Worm (Caenorhabditis elegans) whole organism, young adult: Measurements from ENCODE around the gene taf-11.1.

Source experiments
- B0019.2 ChIP-seq: fragments of 200-800 bp; sonication (Bioruptor generic); conservative IDR thresholded peaks from 2 replicates; pipeline ENCODE4 v1.3.6; 2022; ENCODE audit warnings: missing genetic modification reagents, missing genetic modification characterization, missing compliant biosample characterization
- B0261.1 ChIP-seq: sonication (generic microtip); optimal IDR thresholded peaks from 2 replicates; lab custom pipeline; 2016; ENCODE audit warnings: mild to moderate bottlenecking, missing genetic modification characterization, moderate library complexity, missing compliant biosample characterization
- F22D6.2 ChIP-seq: sonication (generic microtip); optimal IDR thresholded peaks from 2 replicates; lab custom pipeline; 2016; ENCODE audit warnings: mild to moderate bottlenecking, missing genetic modification characterization, missing compliant biosample characterization
- F49E8.2 ChIP-seq: sonication (generic microtip); optimal IDR thresholded peaks from 3 replicates; lab custom pipeline; 2017; ENCODE audit warnings: missing genetic modification characterization, mild to moderate bottlenecking, missing compliant biosample characterization, antibody characterized with exemption, moderate library complexity; ENCODE audit not compliant: insufficient read depth
- K11D2.4 ChIP-seq: fragments of 200-800 bp; sonication (Bioruptor generic); IDR thresholded peaks from 2 replicates; pipeline ENCODE4 v1.3.6; 2022; ENCODE audit warnings: missing genetic modification reagents, missing genetic modification characterization, missing compliant biosample characterization
- Y53F4B.3 ChIP-seq: fragments of 200-800 bp; sonication (Bioruptor generic); IDR thresholded peaks from 2 replicates; pipeline ENCODE4 v1.3.6; 2022; ENCODE audit warnings: missing genetic modification reagents, missing genetic modification characterization, missing compliant biosample characterization
- ama-1 ChIP-seq, 3 experiments: fragments of 150-350 bp in 1 of 3; sonication (generic microtip) in 2 of 3; optimal IDR thresholded peaks; 2 replicates each; lab custom pipeline; 2014 to 2018; ENCODE audit warnings: missing biosample characterization in 2 of 3, missing genetic modification characterization in 2 of 3, missing genetic modification reagents in 2 of 3
- aptf-2 ChIP-seq: fragments of 200-800 bp; sonication (Bioruptor generic); conservative IDR thresholded peaks from 2 replicates; pipeline ENCODE4 v1.3.6; 2022; ENCODE audit warnings: missing genetic modification reagents, missing genetic modification characterization, missing compliant biosample characterization
- attf-5 ChIP-seq: fragments of 200-800 bp; sonication (Bioruptor generic); optimal IDR thresholded peaks from 2 replicates; lab custom pipeline; 2018; ENCODE audit warnings: mild to moderate bottlenecking, missing genetic modification characterization, missing compliant biosample characterization
- bed-2 ChIP-seq: fragments of 200-800 bp; sonication (Bioruptor generic); IDR thresholded peaks from 2 replicates; pipeline ENCODE4 v1.3.6; 2022; ENCODE audit warnings: missing genetic modification reagents, missing genetic modification characterization, missing compliant biosample characterization
- ceh-100 ChIP-seq: fragments of 200-800 bp; sonication (Bioruptor generic); IDR thresholded peaks from 2 replicates; pipeline ENCODE4 v1.3.6; 2022; ENCODE audit warnings: missing genetic modification reagents, missing genetic modification characterization, missing compliant biosample characterization
- ceh-58 ChIP-seq: fragments of 200-800 bp; sonication (Bioruptor generic); IDR thresholded peaks from 2 replicates; pipeline ENCODE4 v1.3.6; 2022; ENCODE audit warnings: missing genetic modification characterization, missing compliant biosample characterization
- ceh-79 ChIP-seq: sonication (generic microtip); optimal IDR thresholded peaks from 2 replicates; lab custom pipeline; 2017; ENCODE audit warnings: mild to moderate bottlenecking, missing genetic modification characterization, missing compliant biosample characterization
- die-1 ChIP-seq: sonication (generic microtip); optimal IDR thresholded peaks from 2 replicates; lab custom pipeline; 2016; ENCODE audit warnings: missing genotype, mild to moderate bottlenecking, missing genetic modification characterization, missing compliant biosample characterization
- dpff-1 ChIP-seq: sonication (generic microtip); optimal IDR thresholded peaks from 2 replicates; lab custom pipeline; 2017; ENCODE audit warnings: mild to moderate bottlenecking, missing genetic modification characterization, missing compliant biosample characterization
- dpl-1 ChIP-seq: fragments of 150-350 bp; optimal IDR thresholded peaks from 2 replicates; lab custom pipeline; 2014; ENCODE audit warnings: missing biosample characterization, missing genetic modification reagents, missing genetic modification characterization
- efl-1 ChIP-seq: fragments of 150-350 bp; optimal IDR thresholded peaks from 2 replicates; lab custom pipeline; 2014; ENCODE audit warnings: missing biosample characterization, missing genetic modification reagents, missing genetic modification characterization
- egrh-3 ChIP-seq: fragments of 200-800 bp; sonication (Bioruptor generic); IDR thresholded peaks from 2 replicates; pipeline ENCODE4 v1.3.6; 2022; ENCODE audit warnings: missing genetic modification reagents, missing genetic modification characterization, missing compliant biosample characterization
- ekl-4 ChIP-seq: fragments of 200-800 bp; sonication (Bioruptor generic); IDR thresholded peaks from 2 replicates; pipeline ENCODE4 v1.3.6; 2022; ENCODE audit warnings: missing genetic modification reagents, missing genetic modification characterization, missing compliant biosample characterization
- hlh-12 ChIP-seq: sonication (generic microtip); optimal IDR thresholded peaks from 2 replicates; lab custom pipeline; 2016; ENCODE audit warnings: missing genetic modification characterization, missing compliant biosample characterization
- hmg-1.2 ChIP-seq: fragments of 200-800 bp; sonication (Bioruptor generic); IDR thresholded peaks from 2 replicates; pipeline ENCODE4 v1.3.6; 2022; ENCODE audit warnings: missing genetic modification reagents, missing genetic modification characterization, missing compliant biosample characterization
- hmg-20 ChIP-seq: fragments of 200-800 bp; sonication (Bioruptor generic); IDR thresholded peaks from 2 replicates; pipeline ENCODE4 v1.3.6; 2022; ENCODE audit warnings: missing genetic modification reagents, missing genetic modification characterization, missing compliant biosample characterization
- hsf-1 ChIP-seq: fragments of 200-800 bp; sonication (Bioruptor generic); IDR thresholded peaks from 2 replicates; pipeline ENCODE4 v1.3.6; 2022; ENCODE audit warnings: missing genetic modification reagents, missing genetic modification characterization, missing compliant biosample characterization
- lag-1 ChIP-seq: fragments of 200-800 bp; sonication (Bioruptor generic); IDR thresholded peaks from 2 replicates; pipeline ENCODE4 v1.3.6; 2022; ENCODE audit warnings: missing genetic modification reagents, missing genetic modification characterization, missing compliant biosample characterization
- let-526 ChIP-seq: fragments of 200-800 bp; sonication (Bioruptor generic); IDR thresholded peaks from 2 replicates; pipeline ENCODE4 v1.3.6; 2022; ENCODE audit warnings: missing genetic modification reagents, missing genetic modification characterization, missing compliant biosample characterization
- let-607 ChIP-seq, 2 experiments: fragments of 200-800 bp in 1 of 2; sonication (Bioruptor generic) in 1 of 2; sonication (generic microtip) in 1 of 2; optimal IDR thresholded peaks; 2 replicates each; lab custom pipeline; 2016 to 2018; ENCODE audit warnings: mild to moderate bottlenecking in 2 of 2, missing compliant biosample characterization in 2 of 2, missing genetic modification characterization in 2 of 2, moderate library complexity in 2 of 2, missing genotype in 1 of 2
- lin-40 ChIP-seq: sonication (generic microtip); optimal IDR thresholded peaks from 2 replicates; lab custom pipeline; 2016; ENCODE audit warnings: missing genetic modification characterization, mild to moderate bottlenecking, missing compliant biosample characterization, missing genotype, missing genetic modification reagents
- lsl-1 ChIP-seq: fragments of 200-800 bp; sonication (Bioruptor generic); optimal IDR thresholded peaks from 2 replicates; lab custom pipeline; 2018; ENCODE audit warnings: mild to moderate bottlenecking, missing genetic modification characterization, moderate library complexity, missing compliant biosample characterization
- madf-6 ChIP-seq: fragments of 200-800 bp; sonication (Bioruptor generic); IDR thresholded peaks from 2 replicates; pipeline ENCODE4 v1.3.6; 2022; ENCODE audit warnings: missing genetic modification reagents, missing genetic modification characterization, missing compliant biosample characterization
- mel-28 ChIP-seq: sonication (generic microtip); optimal IDR thresholded peaks from 2 replicates; lab custom pipeline; 2016; ENCODE audit warnings: borderline replicate concordance, mild to moderate bottlenecking, missing genetic modification characterization, missing compliant biosample characterization
- nfya-1 ChIP-seq: sonication (generic microtip); optimal IDR thresholded peaks from 2 replicates; lab custom pipeline; 2017; ENCODE audit warnings: antibody characterized with exemption, missing compliant biosample characterization, missing genetic modification characterization, borderline replicate concordance; ENCODE audit not compliant: insufficient read depth
- nfya-2 ChIP-seq: fragments of 200-800 bp; sonication (Bioruptor generic); IDR thresholded peaks from 2 replicates; pipeline ENCODE4 v1.3.6; 2022; ENCODE audit warnings: missing genetic modification reagents, missing genetic modification characterization, missing compliant biosample characterization
- nhr-179 ChIP-seq: sonication (generic microtip); optimal IDR thresholded peaks from 2 replicates; lab custom pipeline; 2016; ENCODE audit warnings: mild to moderate bottlenecking, missing genetic modification characterization, missing compliant biosample characterization
- nhr-80 ChIP-seq: sonication (generic microtip); optimal IDR thresholded peaks from 2 replicates; lab custom pipeline; 2016; ENCODE audit warnings: missing genetic modification characterization, missing compliant biosample characterization
- nhr-90 ChIP-seq: sonication (generic microtip); optimal IDR thresholded peaks from 2 replicates; lab custom pipeline; 2016; ENCODE audit warnings: missing genotype, mild to moderate bottlenecking, missing genetic modification characterization, missing compliant biosample characterization
- sdz-38 ChIP-seq: sonication (generic microtip); optimal IDR thresholded peaks from 2 replicates; lab custom pipeline; 2016; ENCODE audit warnings: missing genotype, missing genetic modification characterization, missing compliant biosample characterization
- snpc-3.4 ChIP-seq: sonication (generic microtip); optimal IDR thresholded peaks from 2 replicates; lab custom pipeline; 2017; ENCODE audit warnings: missing genetic modification characterization, mild to moderate bottlenecking, missing compliant biosample characterization, antibody characterized with exemption, moderate library complexity, missing genotype, missing genetic modification reagents
- somi-1 ChIP-seq: fragments of 200-800 bp; sonication (Bioruptor generic); optimal IDR thresholded peaks from 2 replicates; lab custom pipeline; 2018; ENCODE audit warnings: mild to moderate bottlenecking, missing genetic modification characterization, missing compliant biosample characterization
- tbp1 ChIP-seq: fragments of 200-800 bp; sonication (Bioruptor generic); optimal IDR thresholded peaks from 2 replicates; lab custom pipeline; 2018; ENCODE audit warnings: mild to moderate bottlenecking, missing genetic modification characterization, missing compliant biosample characterization
- unc-130 ChIP-seq: sonication (generic microtip); optimal IDR thresholded peaks from 2 replicates; lab custom pipeline; 2016; ENCODE audit warnings: missing genetic modification reagents, missing genetic modification characterization, missing compliant biosample characterization
- ztf-22 ChIP-seq: fragments of 200-800 bp; sonication (Bioruptor generic); optimal IDR thresholded peaks from 2 replicates; lab custom pipeline; 2018; ENCODE audit warnings: mild to moderate bottlenecking, missing genetic modification characterization, moderate library complexity, missing compliant biosample characterization

taf-11.1 gene

DNA sequence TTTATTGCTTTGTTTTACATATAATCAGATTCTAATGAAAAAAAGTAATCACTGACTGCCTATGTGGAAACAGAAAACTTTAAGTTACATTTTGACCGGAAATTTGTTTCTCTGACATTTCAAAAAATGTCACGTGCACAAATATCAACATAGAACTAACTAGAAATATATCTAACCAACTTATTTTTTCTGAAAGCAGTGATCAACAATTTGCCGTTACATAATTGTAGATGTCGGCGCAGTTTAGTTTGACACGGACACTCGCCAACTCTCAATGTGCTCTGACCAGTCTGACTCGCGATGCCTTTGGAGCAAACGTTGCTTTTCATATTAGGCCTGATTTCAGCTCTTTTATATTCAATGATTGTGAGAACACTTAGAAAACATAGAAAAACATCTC lies 1.8 kb downstream of the taf-11.1 start, which contains the start of gene srv-6 (continued):
- TF ChIP-seq let-607 (tag; optimal IDR thresholded peaks at IDR 0.05; lab: Kevin White, UChicago) (no peak), nfya-1 (tag; lab: Kevin White, UChicago) (no peak), ceh-79 (tag; lab: Kevin White, UChicago) (no peak), B0261.1 (tag; lab: Kevin White, UChicago) (no peak), lsl-1 (GFP tag; lab: Kevin White, UChicago) (no peak)

ce11 chrX:4260297-4260696 lies 5.3 kb downstream of the taf-11.1 start, which contains the start of gene C52B9.4:
Gene C52B9.4, plus strand, starts transcription at chrX:4260652.
- TF ChIP-seq let-607 (tag; optimal IDR thresholded peaks at IDR 0.05; lab: Kevin White, UChicago) (peak in 1 of 2 experiments; percentile 8), madf-6 (GFP tag; lab: Robert Waterston, UW) (no peak), efl-1 (GFP tag; lab: Kevin White, UChicago) (no peak), hmg-1.2 (peak; percentile 56; the same call in 1 of the 2 replicates), attf-5 (GFP tag; lab: Kevin White, UChicago) (peak; percentile 19), aptf-2 (GFP tag; lab: Robert Waterston, UW) (0 out of 2 replicates have a peak, but pooled peaks have one; percentile 47), lin-40 (peak; percentile 28), nhr-80 (tag; lab: Kevin White, UChicago) (peak; percentile 16)

DNA sequence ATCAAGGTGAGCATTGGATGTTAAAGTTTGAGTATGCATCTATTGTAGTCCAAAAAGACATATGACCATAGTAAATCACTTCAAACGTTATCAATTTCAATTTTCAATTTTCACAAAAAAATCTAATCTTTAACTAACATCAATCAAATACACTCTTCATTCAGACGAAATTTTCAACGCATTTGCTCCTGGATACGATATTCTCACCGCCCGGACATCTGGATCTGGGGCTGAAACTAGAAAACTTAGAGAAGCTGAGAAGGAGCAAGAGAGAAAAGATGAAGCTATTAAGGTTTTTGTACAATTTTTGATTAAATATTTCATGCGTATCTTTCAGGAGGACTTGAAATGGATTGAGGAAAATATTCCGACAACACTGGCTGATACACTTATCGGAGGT lies 8.8 kb downstream of the taf-11.1 start:
- TF ChIP-seq K11D2.4 (GFP tag; lab: Robert Waterston, UW) (no peak), tbp1 (GFP tag; lab: Kevin White, UChicago) (no peak), dpff-1 (no peak), ceh-100 (no peak), unc-130 (GFP tag; lab: Kevin White, UChicago) (no peak), somi-1 (GFP tag; lab: Kevin White, UChicago) (no peak), efl-1 (GFP tag; lab: Kevin White, UChicago) (no peak), nfya-2 (no peak)

DNA sequence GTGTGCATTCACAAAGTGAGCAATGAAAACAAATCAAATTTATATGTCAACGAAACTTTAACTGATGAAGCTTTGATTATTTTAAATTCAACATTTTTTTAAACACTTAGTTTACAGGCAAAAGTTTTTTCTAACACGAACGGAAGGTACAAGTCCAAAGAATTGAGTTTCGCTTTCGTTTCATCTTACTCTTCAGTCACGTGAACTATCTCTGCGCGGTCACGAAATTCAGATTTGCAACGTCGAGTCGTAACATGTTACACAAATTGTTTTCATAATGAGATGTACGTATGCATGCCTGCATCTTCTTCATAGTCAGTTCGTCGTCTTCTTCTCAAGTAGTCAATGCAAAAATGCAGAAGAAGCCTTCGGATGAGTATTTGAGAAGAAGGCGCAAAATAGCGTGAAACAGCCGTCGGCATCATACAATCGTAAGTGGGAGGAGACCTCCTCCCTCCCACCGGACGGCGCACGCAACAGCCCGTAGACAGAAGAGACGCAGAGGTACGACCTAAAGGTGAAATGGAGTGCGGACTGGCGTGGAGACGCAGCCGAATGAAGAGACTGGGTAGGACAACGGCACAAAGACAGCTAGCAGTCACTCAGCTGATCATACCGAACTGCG lies 10.4 kb downstream of the taf-11.1 start, which contains the start of gene coel-1:
TSS of gene coel-1 (plus strand) at position 381 of the 625 bp plus-strand sequence.
- TF ChIP-seq ekl-4 (GFP tag; lab: Robert Waterston, UW): no peak
- TF ChIP-seq let-526: no peak
- peak; percentile 52 for TF ChIP-seq nhr-80 (tag; lab: Kevin White, UChicago)
- TF ChIP-seq lag-1: no peak
- TF ChIP-seq K11D2.4 (GFP tag; lab: Robert Waterston, UW): peak; percentile 50; the same call in 1 of the 2 replicates
- no peak for TF ChIP-seq unc-130 (GFP tag; lab: Kevin White, UChicago)
- no peak for TF ChIP-seq hsf-1 (GFP tag; lab: Robert Waterston, UW)
- no peak for TF ChIP-seq ceh-58 (GFP tag; lab: Robert Waterston, UW)
- TF ChIP-seq F49E8.2 (tag; lab: Kevin White, UChicago): no peak
- peak; percentile 77 for TF ChIP-seq egrh-3 (GFP tag; lab: Robert Waterston, UW)
- no peak for TF ChIP-seq hlh-12 (tag; lab: Kevin White, UChicago)
- no peak for TF ChIP-seq mel-28
- TF ChIP-seq bed-2 (GFP tag; lab: Robert Waterston, UW): 0 out of 2 replicates have a peak, but pooled peaks have one; percentile 26
- peak; percentile 16 for TF ChIP-seq attf-5 (GFP tag; lab: Kevin White, UChicago)
- no peak for TF ChIP-seq snpc-3.4 (tag; lab: Kevin White, UChicago)
- peak; percentile 35 for TF ChIP-seq lin-40
- TF ChIP-seq dpl-1 (GFP tag; lab: Kevin White, UChicago): no peak
- TF ChIP-seq sdz-38 (tag; lab: Kevin White, UChicago): no peak
- TF ChIP-seq hmg-1.2: peak; percentile 64; the same call in 1 of the 2 replicates
- no peak for TF ChIP-seq nhr-179 (tag; lab: Kevin White, UChicago)
- TF ChIP-seq ama-1 (optimal IDR thresholded peaks at IDR 0.05; lab: Kevin White, UChicago): no peak
- no peak for TF ChIP-seq ama-1 (GFP tag; optimal IDR thresholded peaks at IDR 0.05; lab: Kevin White, UChicago)
- TF ChIP-seq Y53F4B.3 (GFP tag; lab: Robert Waterston, UW): no peak
- TF ChIP-seq die-1 (tag; lab: Kevin White, UChicago): no peak
- no peak for TF ChIP-seq B0019.2
- no peak for TF ChIP-seq hmg-20 (GFP tag; lab: Robert Waterston, UW)
- TF ChIP-seq F22D6.2 (tag; lab: Kevin White, UChicago): peak; percentile 3
- no peak for TF ChIP-seq ztf-22
- peak; percentile 3 for TF ChIP-seq nhr-90
